Worm (Caenorhabditis elegans): ENCODE data around the gene frpr-8.

Gene frpr-8

ce11 chrX:8662452-8662851, 35.2 kb upstream of the frpr-8 start:
- TF ChIP-seq nhr-76 (tag; optimal IDR thresholded peaks at IDR 0.05), result no peak

ce11 chrX:8672760-8673159, 24.9 kb upstream of the frpr-8 start, which contains the start of the genes K09E2.2 and K09E2.3:
Gene K09E2.2 (plus strand): TSS chrX:8673060.
Gene K09E2.3 (plus strand): TSS chrX:8673084.
- TF ChIP-seq ceh-32 (tag; optimal IDR thresholded peaks at IDR 0.05; ENCODE audit: poor library complexity) (no peak), R02D3.7 (tag; optimal IDR thresholded peaks at IDR 0.05) (no peak), madf-9 (GFP tag; conservative IDR thresholded peaks at IDR 0.05) (no peak), set-16 (GFP tag; IDR thresholded peaks at IDR 0.05) (no peak), lin-13 (GFP tag; optimal IDR thresholded peaks at IDR 0.05) (no peak), lsy-2 (tag; optimal IDR thresholded peaks at IDR 0.05) (no peak), hlh-11 (tag; optimal IDR thresholded peaks at IDR 0.05) (no peak), dve-1 (tag; optimal IDR thresholded peaks at IDR 0.05; ENCODE audit: insufficient read depth) (no peak), zfp-2 (tag; optimal IDR thresholded peaks at IDR 0.05) (no peak), snpc-1.2 (GFP tag; IDR thresholded peaks at IDR 0.05) (no peak), D1046.2 (GFP tag; IDR thresholded peaks at IDR 0.05) (no peak), pha-4 (GFP tag; IDR thresholded peaks at IDR 0.05) (no peak), pha-4 (tag; optimal IDR thresholded peaks at IDR 0.05) (no peak), nhr-11 (tag; optimal IDR thresholded peaks at IDR 0.05) (no peak), lir-3 (tag; optimal IDR thresholded peaks at IDR 0.05) (no peak), ctbp-1 (GFP tag; IDR thresholded peaks at IDR 0.05) (no peak), daf-19 (GFP tag; conservative IDR thresholded peaks at IDR 0.05) (no peak), jun-1 (tag; optimal IDR thresholded peaks at IDR 0.05) (no peak)

- TF ChIP-seq nhr-102 (tag; optimal IDR thresholded peaks at IDR 0.05) (peak; percentile 53), nhr-237 (tag; optimal IDR thresholded peaks at IDR 0.05) (no peak), mdl-1 (tag; optimal IDR thresholded peaks at IDR 0.05) (peak in 1 of 2 experiments; percentile 78), hlh-11 (tag; optimal IDR thresholded peaks at IDR 0.05) (peak; percentile 81), mes-2 (tag; optimal IDR thresholded peaks at IDR 0.05; ENCODE audit: poor library complexity, severe bottlenecking) (peak; percentile 12), dpl-1 (GFP tag; optimal IDR thresholded peaks at IDR 0.05) (peak; percentile 10), nhr-77 (tag; optimal IDR thresholded peaks at IDR 0.05) (peak; percentile 57), spr-3 (GFP tag; optimal IDR thresholded peaks at IDR 0.05) (no peak), pqm-1 (tag; optimal IDR thresholded peaks at IDR 0.05) (peak; percentile 29), mxl-3 (GFP tag; optimal IDR thresholded peaks at IDR 0.05) (peak; percentile 72), nhr-10 (tag; optimal IDR thresholded peaks at IDR 0.05) (no peak), daf-16 (GFP tag; optimal IDR thresholded peaks at IDR 0.05) (no peak), daf-16 (tag; optimal IDR thresholded peaks at IDR 0.05) (peak; percentile 88), ceh-82 (tag; optimal IDR thresholded peaks at IDR 0.05) (no peak), dmd-6 (GFP tag; IDR thresholded peaks at IDR 0.05) (peak; percentile 91), lsy-2 (tag; optimal IDR thresholded peaks at IDR 0.05) (peak in 1 of 2 experiments; percentile 12), nhr-28 (tag; optimal IDR thresholded peaks at IDR 0.05) (peak; percentile 65), nhr-48 (tag; optimal IDR thresholded peaks at IDR 0.05) (peak; percentile 68), hlh-30 (tag; optimal IDR thresholded peaks at IDR 0.05; ENCODE audit: insufficient read depth) (peak; percentile 95), T20F7.1 (GFP tag; optimal IDR thresholded peaks at IDR 0.05) (peak; percentile 14), php-3 (GFP tag; IDR thresholded peaks at IDR 0.05) (peak; percentile 59), ceh-20 (GFP tag; IDR thresholded peaks at IDR 0.05) (peak; percentile 42; the same call in 1 of the 2 replicates), mep-1 (tag; optimal IDR thresholded peaks at IDR 0.05) (peak; percentile 53), lin-15B (tag; optimal IDR thresholded peaks at IDR 0.05) (no peak), unc-62 (GFP tag; optimal IDR thresholded peaks at IDR 0.05 in 1 of 2) (peak in 1 of 2 experiments; percentile 59), unc-62 (tag; optimal IDR thresholded peaks at IDR 0.05) (no peak), snpc-1.2 (GFP tag; IDR thresholded peaks at IDR 0.05) (no peak), mdt-29 (GFP tag; IDR thresholded peaks at IDR 0.05) (peak; percentile 44; the same call in 1 of the 2 replicates), dve-1 (tag; optimal IDR thresholded peaks at IDR 0.05; ENCODE audit: insufficient read depth) (peak; percentile 93), tra-1 (GFP tag; IDR thresholded peaks at IDR 0.05) (peak; percentile 77)
These were observed 23.1 kb upstream of the frpr-8 start for ce11 chrX:8674514-8674913.
